Fruit fly (Drosophila melanogaster) whole organism, embryonic: ENCODE results near the gene rdhB.

ENCODE experiments used
- BtbVII ChIP-seq: fragments of 200-800 bp; sonication (Bioruptor generic); optimal IDR thresholded peaks from 3 replicates; lab custom pipeline; 2017; ENCODE audit warnings: missing biosample characterization, mild to moderate bottlenecking, missing genetic modification characterization
- CG10462 ChIP-seq: fragments of 200-800 bp; sonication (Bioruptor generic); optimal IDR thresholded peaks from 2 replicates; lab custom pipeline; 2016; ENCODE audit warnings: missing biosample characterization, missing genetic modification characterization
- CG11247 ChIP-seq: fragments of 200-800 bp; sonication (Bioruptor generic); IDR thresholded peaks from 2 replicates; pipeline ENCODE4 v1.3.6; 2022; ENCODE audit warnings: missing biosample characterization, missing genetic modification characterization
- CG11456 ChIP-seq: fragments of 200-800 bp; sonication (Bioruptor generic); IDR thresholded peaks from 3 replicates; pipeline ENCODE4 v1.3.6; 2022; ENCODE audit warnings: missing biosample characterization, missing genetic modification characterization
- CG11695 ChIP-seq: fragments of 200-800 bp; sonication (Bioruptor generic); IDR thresholded peaks from 3 replicates; pipeline ENCODE4 v1.3.6; 2022; ENCODE audit warnings: missing biosample characterization, missing genetic modification characterization
- CG12236 ChIP-seq: fragments of 200-800 bp; sonication (Bioruptor generic); optimal IDR thresholded peaks from 2 replicates; lab custom pipeline; 2016; ENCODE audit warnings: missing biosample characterization, missing genetic modification characterization
- CG14710 ChIP-seq: fragments of 200-800 bp; sonication (Bioruptor generic); optimal IDR thresholded peaks from 3 replicates; lab custom pipeline; 2019; ENCODE audit warnings: missing biosample characterization, mild to moderate bottlenecking, missing genetic modification characterization, moderate library complexity
- CG14860 ChIP-seq: fragments of 200-800 bp; sonication (Bioruptor generic); IDR thresholded peaks from 3 replicates; pipeline ENCODE4 v1.3.6; 2022; ENCODE audit warnings: missing biosample characterization, missing genetic modification characterization; ENCODE audit not compliant: partially characterized antibody
- CG17186 ChIP-seq: fragments of 200-800 bp; sonication (Bioruptor generic); optimal IDR thresholded peaks from 3 replicates; lab custom pipeline; 2017; ENCODE audit warnings: missing biosample characterization, missing genetic modification reagents, missing genetic modification characterization
- CG17361 ChIP-seq: fragments of 200-800 bp; sonication (Bioruptor generic); IDR thresholded peaks from 3 replicates; pipeline ENCODE4 v1.3.6; 2022; ENCODE audit warnings: missing biosample characterization, missing genetic modification characterization
- CG17912 ChIP-seq: fragments of 200-800 bp; sonication (Bioruptor generic); optimal IDR thresholded peaks from 2 replicates; lab custom pipeline; 2018; ENCODE audit warnings: missing biosample characterization, mild to moderate bottlenecking, missing genetic modification characterization
- CG18476 ChIP-seq: fragments of 200-800 bp; sonication (Bioruptor generic); optimal IDR thresholded peaks from 2 replicates; lab custom pipeline; 2016; ENCODE audit warnings: missing biosample characterization, mild to moderate bottlenecking, missing genetic modification characterization
- CG31388 ChIP-seq: fragments of 200-800 bp; sonication (Bioruptor generic); optimal IDR thresholded peaks from 2 replicates; lab custom pipeline; 2016; ENCODE audit warnings: missing biosample characterization, missing genetic modification characterization
- CG34224 ChIP-seq: fragments of 200-800 bp; sonication (Bioruptor generic); IDR thresholded peaks from 3 replicates; pipeline ENCODE4 v1.3.6; 2022; ENCODE audit warnings: missing biosample characterization, missing genetic modification characterization; ENCODE audit not compliant: partially characterized antibody
- CG34422 ChIP-seq: fragments of 200-800 bp; sonication (Bioruptor generic); IDR thresholded peaks from 3 replicates; pipeline ENCODE4 v1.3.6; 2022; ENCODE audit warnings: missing biosample characterization, missing genetic modification characterization
- CG3995 ChIP-seq: fragments of 200-800 bp; sonication (Bioruptor generic); optimal IDR thresholded peaks from 3 replicates; lab custom pipeline; 2016; ENCODE audit warnings: missing biosample characterization, missing genetic modification characterization
- CG4820 ChIP-seq: fragments of 200-800 bp; sonication (Bioruptor generic); optimal IDR thresholded peaks from 3 replicates; lab custom pipeline; 2016; ENCODE audit warnings: missing biosample characterization, missing genetic modification characterization
- CG8281 ChIP-seq: fragments of 200-800 bp; sonication (Bioruptor generic); optimal IDR thresholded peaks from 2 replicates; lab custom pipeline; 2018; ENCODE audit warnings: missing biosample characterization, mild to moderate bottlenecking, missing genetic modification characterization, moderate library complexity
- CG8359 ChIP-seq: fragments of 200-800 bp; sonication (Bioruptor generic); optimal IDR thresholded peaks from 2 replicates; lab custom pipeline; 2017; ENCODE audit warnings: missing biosample characterization, mild to moderate bottlenecking, missing genetic modification characterization, borderline replicate concordance
- CG8924 ChIP-seq: fragments of 200-800 bp; optimal IDR thresholded peaks from 3 replicates; lab custom pipeline; 2019; ENCODE audit warnings: missing biosample characterization, mild to moderate bottlenecking, missing genetic modification characterization, moderate library complexity
- CG8944 ChIP-seq: fragments of 200-800 bp; sonication (Bioruptor generic); optimal IDR thresholded peaks from 3 replicates; lab custom pipeline; 2016; ENCODE audit warnings: missing biosample characterization, missing genetic modification characterization
- CG9797 ChIP-seq: fragments of 200-800 bp; sonication (Bioruptor generic); optimal IDR thresholded peaks from 3 replicates; lab custom pipeline; 2018; ENCODE audit warnings: missing biosample characterization, mild to moderate bottlenecking, missing genetic modification characterization
- Dad ChIP-seq: fragments of 200-800 bp; sonication (Bioruptor generic); optimal IDR thresholded peaks from 3 replicates; lab custom pipeline; 2016; ENCODE audit warnings: missing biosample characterization, missing genetic modification characterization
- Dll ChIP-seq: fragments of 200-800 bp; sonication (Bioruptor generic); IDR thresholded peaks from 4 replicates; pipeline ENCODE4 v1.3.6; 2022; ENCODE audit warnings: missing biosample characterization, missing genetic modification characterization; ENCODE audit not compliant: partially characterized antibody
- E2f2 ChIP-seq: fragments of 200-800 bp; sonication (Bioruptor generic); IDR thresholded peaks from 2 replicates; pipeline ENCODE4 v1.3.6; 2022; ENCODE audit warnings: missing biosample characterization, missing genetic modification characterization
- Fer2 ChIP-seq: fragments of 200-800 bp; sonication (Bioruptor generic); optimal IDR thresholded peaks from 2 replicates; lab custom pipeline; 2018; ENCODE audit warnings: missing biosample characterization, mild to moderate bottlenecking, missing genetic modification characterization, moderate library complexity
- Hey ChIP-seq: fragments of 200-800 bp; sonication (Bioruptor generic); optimal IDR thresholded peaks from 3 replicates; lab custom pipeline; 2018; ENCODE audit warnings: missing biosample characterization, mild to moderate bottlenecking, missing genetic modification characterization
- Nf-YC ChIP-seq: fragments of 200-800 bp; optimal IDR thresholded peaks from 3 replicates; lab custom pipeline; 2019; ENCODE audit warnings: missing biosample characterization, mild to moderate bottlenecking, missing genetic modification characterization, moderate library complexity
- Pdp1 ChIP-seq, 2 experiments: fragments of 200-800 bp; sonication (Bioruptor generic); optimal IDR thresholded peaks; 3 replicates each; lab custom pipeline; 2016; ENCODE audit warnings: missing biosample characterization in 2 of 2, missing genetic modification characterization in 2 of 2, mild to moderate bottlenecking in 1 of 2, moderate library complexity in 1 of 2
- Sox100B ChIP-seq: fragments of 200-800 bp; sonication (Bioruptor generic); optimal IDR thresholded peaks from 3 replicates; lab custom pipeline; 2018; ENCODE audit warnings: missing biosample characterization, mild to moderate bottlenecking, missing genetic modification characterization
- YL-1 ChIP-seq: fragments of 200-800 bp; sonication (Bioruptor generic); optimal IDR thresholded peaks from 3 replicates; lab custom pipeline; 2017; ENCODE audit warnings: missing biosample characterization, mild to moderate bottlenecking, missing genetic modification characterization
- bbx ChIP-seq: fragments of 200-800 bp; sonication (Bioruptor generic); IDR thresholded peaks from 2 replicates; pipeline ENCODE4 v1.3.6; 2022; ENCODE audit warnings: missing biosample characterization, missing genetic modification characterization; ENCODE audit not compliant: partially characterized antibody
- bigmax ChIP-seq: fragments of 200-800 bp; sonication (Bioruptor generic); optimal IDR thresholded peaks from 2 replicates; lab custom pipeline; 2018; ENCODE audit warnings: missing biosample characterization, mild to moderate bottlenecking, missing genetic modification characterization
- br ChIP-seq: fragments of >200 bp; optimal IDR thresholded peaks from 2 replicates; lab custom pipeline; 2017
- cad ChIP-seq: fragments of >200 bp; optimal IDR thresholded peaks from 2 replicates; lab custom pipeline; 2017; ENCODE audit warnings: missing biosample characterization, missing genetic modification characterization
- dysf ChIP-seq: fragments of 200-800 bp; sonication (Bioruptor generic); IDR thresholded peaks from 3 replicates; pipeline ENCODE4 v1.3.6; 2022; ENCODE audit warnings: missing biosample characterization, missing genetic modification characterization
- en ChIP-seq: fragments of 200-800 bp; sonication (Bioruptor generic); optimal IDR thresholded peaks from 2 replicates; lab custom pipeline; 2016; ENCODE audit warnings: missing biosample characterization, missing genetic modification characterization
- fu2 ChIP-seq: fragments of 200-800 bp; sonication (Bioruptor generic); optimal IDR thresholded peaks from 2 replicates; lab custom pipeline; 2016; ENCODE audit warnings: missing biosample characterization, missing genetic modification characterization
- ham ChIP-seq: fragments of 200-800 bp; sonication (Bioruptor generic); IDR thresholded peaks from 2 replicates; pipeline ENCODE4 v1.3.6; 2022; ENCODE audit warnings: missing biosample characterization, missing genetic modification characterization
- hb ChIP-seq: fragments of 200-800 bp; sonication (Bioruptor generic); IDR thresholded peaks from 3 replicates; pipeline ENCODE4 v1.3.6; 2022; ENCODE audit warnings: missing biosample characterization, missing genetic modification characterization; ENCODE audit not compliant: partially characterized antibody
- ind ChIP-seq: fragments of 200-800 bp; sonication (Bioruptor generic); optimal IDR thresholded peaks from 3 replicates; lab custom pipeline; 2016; ENCODE audit warnings: missing biosample characterization, missing genetic modification characterization
- inv ChIP-seq: fragments of 200-800 bp; sonication (Bioruptor generic); IDR thresholded peaks from 2 replicates; pipeline ENCODE4 v1.3.6; 2022; ENCODE audit warnings: missing biosample characterization, missing genetic modification characterization; ENCODE audit not compliant: partially characterized antibody
- kah ChIP-seq: fragments of 200-800 bp; sonication (Bioruptor generic); optimal IDR thresholded peaks from 2 replicates; lab custom pipeline; 2018; ENCODE audit warnings: missing biosample characterization, mild to moderate bottlenecking, missing genetic modification characterization
- kay ChIP-seq: fragments of 200-800 bp; sonication (Bioruptor generic); optimal IDR thresholded peaks from 2 replicates; lab custom pipeline; 2016; ENCODE audit warnings: missing biosample characterization, missing genetic modification characterization
- klu ChIP-seq: fragments of 200-800 bp; sonication (Bioruptor generic); IDR thresholded peaks from 2 replicates; pipeline ENCODE4 v1.3.6; 2022; ENCODE audit warnings: missing biosample characterization, missing genetic modification characterization
- lbe ChIP-seq: fragments of 200-800 bp; sonication (Bioruptor generic); optimal IDR thresholded peaks from 2 replicates; lab custom pipeline; 2016; ENCODE audit warnings: missing biosample characterization, mild to moderate bottlenecking, missing genetic modification characterization
- lmd ChIP-seq: fragments of 200-800 bp; sonication (Bioruptor generic); IDR thresholded peaks from 2 replicates; pipeline ENCODE4 v1.3.6; 2022; ENCODE audit warnings: missing biosample characterization, missing genetic modification characterization
- mam ChIP-seq: fragments of 200-800 bp; sonication (Bioruptor generic); optimal IDR thresholded peaks from 3 replicates; lab custom pipeline; 2016; ENCODE audit warnings: missing biosample characterization, missing genetic modification characterization
- mirr ChIP-seq: fragments of 200-800 bp; sonication (Bioruptor generic); optimal IDR thresholded peaks from 3 replicates; lab custom pipeline; 2018; ENCODE audit warnings: missing biosample characterization, mild to moderate bottlenecking, missing genetic modification characterization
- mld ChIP-seq: fragments of 200-800 bp; sonication (Bioruptor generic); IDR thresholded peaks from 3 replicates; pipeline ENCODE4 v1.3.6; 2022; ENCODE audit warnings: missing biosample characterization, missing genetic modification characterization; ENCODE audit not compliant: partially characterized antibody
- vnd ChIP-seq: fragments of 200-800 bp; sonication (Bioruptor generic); IDR thresholded peaks from 3 replicates; pipeline ENCODE4 v1.3.6; 2022; ENCODE audit warnings: missing biosample characterization, missing genetic modification characterization; ENCODE audit not compliant: partially characterized antibody
- wor ChIP-seq: fragments of 200-800 bp; sonication (Bioruptor generic); IDR thresholded peaks from 2 replicates; pipeline ENCODE4 v1.3.6; 2022; ENCODE audit warnings: missing biosample characterization, missing genetic modification characterization

Gene rdhB

DNA sequence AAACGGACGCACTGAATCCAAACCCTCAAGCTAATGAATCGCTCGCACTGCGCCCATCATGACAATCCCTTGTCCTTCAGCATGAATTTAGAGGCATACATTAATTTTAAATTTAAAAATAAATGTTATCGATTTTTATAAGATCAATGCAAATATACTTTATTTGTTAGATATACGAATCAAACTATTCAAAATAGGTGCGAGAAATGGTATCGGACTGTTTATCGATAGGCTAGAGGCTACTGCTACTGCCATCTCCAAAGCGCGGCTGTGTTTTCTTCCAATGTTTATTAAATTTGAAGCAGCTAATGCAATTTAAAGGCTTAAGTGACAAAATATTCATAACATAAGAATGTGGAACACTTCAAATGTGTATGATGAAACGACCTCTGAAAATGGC is 29.6 kb downstream of the rdhB start, which contains the start of gene CG43342 (continued):
- TF ChIP-seq BtbVII (no peak), CG34224 (GFP tag; lab: Robert Waterston, UW) (peak; percentile 84), CG17186 (GFP tag; lab: Kevin White, UChicago) (no peak), kah (GFP tag; lab: Kevin White, UChicago) (no peak), CG3995 (GFP tag; lab: Kevin White, UChicago) (no peak), CG11456 (GFP tag; lab: Robert Waterston, UW) (no peak), YL-1 (GFP tag; lab: Kevin White, UChicago) (no peak), CG14710 (peak; percentile 9), CG12236 (GFP tag; lab: Kevin White, UChicago) (no peak), CG34422 (GFP tag; lab: Robert Waterston, UW) (no peak), CG31388 (GFP tag; lab: Kevin White, UChicago) (no peak), bbx (GFP tag; lab: Robert Waterston, UW) (peak; percentile 84), E2f2 (peak; percentile 84), ind (GFP tag; lab: Kevin White, UChicago) (no peak), CG17361 (no peak), mirr (GFP tag; lab: Kevin White, UChicago) (no peak), CG11247 (GFP tag; lab: Robert Waterston, UW) (no peak), Hey (tag; lab: Kevin White, UChicago) (no peak), br (lab: Kevin White, UChicago) (no peak), dysf (no peak), ham (no peak), Sox100B (GFP tag; lab: Kevin White, UChicago) (no peak), Dll (peak; percentile 82), Pdp1 (GFP tag; optimal IDR thresholded peaks at IDR 0.05; lab: Kevin White, UChicago) (no peak), CG18476 (GFP tag; lab: Kevin White, UChicago) (no peak), CG8924 (tag; lab: Kevin White, UChicago) (no peak), bigmax (GFP tag; lab: Kevin White, UChicago) (no peak), CG10462 (no peak), CG9797 (GFP tag; lab: Kevin White, UChicago) (no peak), CG8281 (tag; lab: Kevin White, UChicago) (no peak), fu2 (no peak), inv (GFP tag; lab: Robert Waterston, UW) (peak; percentile 49; the same call in 1 of the 2 replicates), CG17912 (no peak), CG8944 (GFP tag; lab: Kevin White, UChicago) (no peak), kay (GFP tag; lab: Kevin White, UChicago) (no peak), vnd (GFP tag; lab: Robert Waterston, UW) (peak; percentile 80), lbe (no peak), hb (GFP tag; lab: Robert Waterston, UW) (peak; percentile 82), en (no peak), wor (GFP tag; lab: Robert Waterston, UW) (no peak), mld (GFP tag; lab: Robert Waterston, UW) (peak; percentile 76; the same call in 2 of the 3 replicates), mam (GFP tag; lab: Kevin White, UChicago) (no peak), Fer2 (no peak), lmd (GFP tag; lab: Robert Waterston, UW) (no peak), CG8359 (GFP tag; lab: Kevin White, UChicago) (no peak), CG4820 (no peak), CG11695 (no peak), cad (GFP tag; lab: Kevin White, UChicago) (no peak), Dad (GFP tag; lab: Kevin White, UChicago) (no peak), CG14860 (GFP tag; lab: Robert Waterston, UW) (peak; percentile 82), Nf-YC (tag; lab: Kevin White, UChicago) (no peak), klu (GFP tag; lab: Robert Waterston, UW) (no peak)
